Worm (Caenorhabditis elegans) whole organism, L1 larva: ENCODE data around the gene dpy-10.

Experiments
- fkh-10 ChIP-seq: sonication (generic microtip); optimal IDR thresholded peaks from 2 replicates; lab custom pipeline; 2017; ENCODE audit warnings: missing biosample characterization, missing genetic modification reagents, missing genetic modification characterization
- fos-1 ChIP-seq: fragments of 150-350 bp; optimal IDR thresholded peaks from 2 replicates; lab custom pipeline; 2014; ENCODE audit warnings: missing biosample characterization, missing genetic modification characterization
- lin-39 ChIP-seq: fragments of 150-350 bp; optimal IDR thresholded peaks from 2 replicates; lab custom pipeline; 2014; ENCODE audit warnings: missing biosample characterization, missing genetic modification reagents, missing genetic modification characterization
- nhr-237 ChIP-seq: fragments of 150-350 bp; optimal IDR thresholded peaks from 2 replicates; lab custom pipeline; 2014; ENCODE audit warnings: missing biosample characterization, missing genetic modification characterization
- snpc-4 ChIP-seq: fragments of 150-350 bp; optimal IDR thresholded peaks from 2 replicates; lab custom pipeline; 2014; ENCODE audit warnings: missing biosample characterization, missing genetic modification characterization

DNA sequence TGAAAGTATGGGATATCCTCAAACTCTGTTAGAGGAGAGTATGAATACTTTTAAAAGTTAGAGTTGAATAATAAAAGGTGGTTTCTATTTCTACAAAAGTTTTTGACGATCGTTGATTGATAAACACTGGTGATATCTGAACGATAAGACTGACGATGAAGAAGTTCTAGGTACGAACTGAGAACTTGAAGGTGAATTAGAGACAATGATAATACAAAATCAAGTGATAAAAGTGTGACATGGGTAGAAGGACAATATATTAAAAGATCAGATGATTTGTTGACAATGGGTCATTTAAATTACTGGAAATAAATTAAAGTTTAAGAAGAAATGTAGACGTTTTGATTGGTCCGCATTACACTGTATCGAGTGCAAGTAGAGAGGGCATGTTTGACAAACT lies 16.6 kb downstream of the dpy-10 start, which contains the start of gene C18H9.5:
- TF ChIP-seq fkh-10 (GFP tag; lab: Kevin White, UChicago) (no peak), nhr-237 (tag; lab: Kevin White, UChicago) (no peak), fos-1 (no peak), lin-39 (tag; lab: Kevin White, UChicago) (no peak), snpc-4 (tag; lab: Kevin White, UChicago) (no peak)
